Fruit fly (Drosophila melanogaster): ENCODE results near the gene ncd.
A peak's percentile ranks its signal among the peaks of the same experiment; 100 is the strongest.

The ncd gene

dm6 chr3R:29763154-29763553 lies 43.8 kb downstream of the ncd start (continued):
- no peak for TF ChIP-seq gsb (GFP tag; IDR thresholded peaks at IDR 0.05)
- peak; percentile 78 for TF ChIP-seq Med (GFP tag)
- no peak for TF ChIP-seq Tbp (GFP tag; optimal IDR thresholded peaks at IDR 0.05)
- TF ChIP-seq bab2 (GFP tag; optimal IDR thresholded peaks at IDR 0.05), result no peak
- TF ChIP-seq tin (GFP tag; optimal IDR thresholded peaks at IDR 0.05), result peak; percentile 46
- no peak for TF ChIP-seq CG1024 (GFP tag; IDR thresholded peaks at IDR 0.05)
- TF ChIP-seq pros (GFP tag; optimal IDR thresholded peaks at IDR 0.05), result no peak
- TF ChIP-seq sim (GFP tag; IDR thresholded peaks at IDR 0.05), result no peak
- TF ChIP-seq CG34422 (GFP tag; IDR thresholded peaks at IDR 0.05), result no peak
- peak; percentile 26 for TF ChIP-seq Chrac-16 (GFP tag; optimal IDR thresholded peaks at IDR 0.05)
- TF ChIP-seq CG1832 (GFP tag; optimal IDR thresholded peaks at IDR 0.05), result no peak
- TF ChIP-seq Dad (GFP tag; optimal IDR thresholded peaks at IDR 0.05), result no peak
- no peak for TF ChIP-seq CG11560 (tag; IDR thresholded peaks at IDR 0.05)
- peak; percentile 88 for TF ChIP-seq sens (GFP tag)
- TF ChIP-seq pnt (GFP tag; optimal IDR thresholded peaks at IDR 0.05), result no peak
- TF ChIP-seq CG17612 (GFP tag; IDR thresholded peaks at IDR 0.05), result no peak
- TF ChIP-seq Meics (GFP tag; optimal IDR thresholded peaks at IDR 0.05), result no peak
- no peak for TF ChIP-seq CG11398 (GFP tag; optimal IDR thresholded peaks at IDR 0.05)
- no peak for TF ChIP-seq ftz-f1 (GFP tag; optimal IDR thresholded peaks at IDR 0.05)
- peak; percentile 57 for TF ChIP-seq Xbp1 (GFP tag; optimal IDR thresholded peaks at IDR 0.05)
- peak; percentile 13 for TF ChIP-seq CG16815 (GFP tag; optimal IDR thresholded peaks at IDR 0.05)
- TF ChIP-seq CG6791 (GFP tag; IDR thresholded peaks at IDR 0.05; ENCODE audit: partially characterized antibody), result no peak
- no peak for TF ChIP-seq Vsx1 (GFP tag; optimal IDR thresholded peaks at IDR 0.05)
- TF ChIP-seq dm (GFP tag; optimal IDR thresholded peaks at IDR 0.05), result no peak
- TF ChIP-seq fru (optimal IDR thresholded peaks at IDR 0.05), result no peak
- no peak for TF ChIP-seq Bgb (GFP tag; IDR thresholded peaks at IDR 0.05; ENCODE audit: partially characterized antibody)
- TF ChIP-seq Nf-YB (GFP tag; optimal IDR thresholded peaks at IDR 0.05), result no peak
- TF ChIP-seq CG7928 (GFP tag; optimal IDR thresholded peaks at IDR 0.05), result no peak
- no peak for TF ChIP-seq Lhr (GFP tag; optimal IDR thresholded peaks at IDR 0.05)
- TF ChIP-seq bbx (GFP tag; IDR thresholded peaks at IDR 0.05; ENCODE audit: partially characterized antibody), result no peak
- no peak for TF ChIP-seq CoRest (tag; optimal IDR thresholded peaks at IDR 0.05)
- TF ChIP-seq zen2 (GFP tag; IDR thresholded peaks at IDR 0.05; ENCODE audit: partially characterized antibody), result no peak
- no peak for TF ChIP-seq CG12236 (GFP tag; optimal IDR thresholded peaks at IDR 0.05)
- TF ChIP-seq Awh (GFP tag; IDR thresholded peaks at IDR 0.05), result no peak
- peak; percentile 16 for TF ChIP-seq NfI (GFP tag; optimal IDR thresholded peaks at IDR 0.05)
- TF ChIP-seq ewg (GFP tag; optimal IDR thresholded peaks at IDR 0.05), result no peak
- TF ChIP-seq CG6272 (GFP tag; IDR thresholded peaks at IDR 0.05), result no peak
- TF ChIP-seq tll (GFP tag; optimal IDR thresholded peaks at IDR 0.05), result no peak
- TF ChIP-seq CG15269 (tag; optimal IDR thresholded peaks at IDR 0.05), result peak; percentile 19
- peak; percentile 30 for TF ChIP-seq lilli (GFP tag; optimal IDR thresholded peaks at IDR 0.05)
- TF ChIP-seq CG14710 (tag; optimal IDR thresholded peaks at IDR 0.05), result peak; percentile 23
- no peak for TF ChIP-seq Poxn (GFP tag; IDR thresholded peaks at IDR 0.05)
- TF ChIP-seq nmo (GFP tag; optimal IDR thresholded peaks at IDR 0.05), result peak; percentile 13
- TF ChIP-seq CG4404 (GFP tag; IDR thresholded peaks at IDR 0.05), result no peak
- TF ChIP-seq CG10321 (GFP tag; IDR thresholded peaks at IDR 0.05), result no peak
- TF ChIP-seq Fer1 (GFP tag; optimal IDR thresholded peaks at IDR 0.05), result no peak
- peak in 1 of 2 experiments; percentile 28 for TF ChIP-seq Hr51 (GFP tag; optimal IDR thresholded peaks at IDR 0.05)
- TF ChIP-seq CG2712 (tag; optimal IDR thresholded peaks at IDR 0.05), result peak; percentile 42
- peak; percentile 30; the same call in 1 of the 2 replicates for TF ChIP-seq ranshi (GFP tag; IDR thresholded peaks at IDR 0.05)
- peak; percentile 9 for TF ChIP-seq lab (GFP tag; optimal IDR thresholded peaks at IDR 0.05)
- TF ChIP-seq CG12769 (tag; optimal IDR thresholded peaks at IDR 0.05), result no peak

Measured in whole organism, embryonic.